Worm (Caenorhabditis elegans): ENCODE results near the gene gldi-5.

DNA sequence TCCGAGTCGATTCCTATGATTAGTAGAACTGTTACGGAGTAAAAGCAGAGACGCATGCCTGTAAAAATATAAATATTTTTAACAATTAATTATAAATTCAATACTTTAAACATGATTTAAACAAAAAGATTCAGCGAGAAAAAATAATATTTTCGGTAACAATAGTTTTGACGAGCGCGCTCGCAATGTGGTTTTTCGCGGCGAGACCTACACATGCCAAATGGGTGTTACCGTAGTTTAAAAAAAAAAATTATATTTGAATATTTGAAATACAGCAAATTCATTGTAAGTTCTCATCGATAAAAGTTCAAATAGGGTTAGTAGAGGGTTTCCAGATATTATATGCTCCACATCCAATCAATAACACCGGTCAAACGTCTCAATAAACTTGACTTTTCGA, at the start of gene gldi-5:
- TF ChIP-seq ceh-14 (tag; optimal IDR thresholded peaks at IDR 0.05) (no peak), ama-1 (optimal IDR thresholded peaks at IDR 0.05) (no peak), unc-42 (tag; optimal IDR thresholded peaks at IDR 0.05) (no peak), unc-86 (tag; optimal IDR thresholded peaks at IDR 0.05) (no peak), hlh-30 (tag; optimal IDR thresholded peaks at IDR 0.05; ENCODE audit: insufficient read depth) (no peak), tbx-2 (tag; optimal IDR thresholded peaks at IDR 0.05) (no peak), rnt-1 (tag; optimal IDR thresholded peaks at IDR 0.05) (no peak), ceh-18 (tag; optimal IDR thresholded peaks at IDR 0.05) (no peak)
